Fruit fly (Drosophila melanogaster) whole organism, embryonic: ENCODE measurements around the gene Fgop2.

Source experiments
- Abd-B ChIP-seq: fragments of 200-800 bp; sonication (Bioruptor generic); optimal IDR thresholded peaks from 2 replicates; lab custom pipeline; 2018; ENCODE audit warnings: missing biosample characterization, mild to moderate bottlenecking, missing genetic modification characterization, moderate library complexity
- Ada2b ChIP-seq: fragments of 200-800 bp; sonication (Bioruptor generic); IDR thresholded peaks from 2 replicates; pipeline ENCODE4 v1.3.6; 2022; ENCODE audit warnings: missing biosample characterization, missing genetic modification characterization
- B-H2 ChIP-seq: fragments of 200-800 bp; sonication (Bioruptor generic); optimal IDR thresholded peaks from 2 replicates; lab custom pipeline; 2018; ENCODE audit warnings: missing biosample characterization, mild to moderate bottlenecking, missing genetic modification characterization
- CG10431 ChIP-seq: fragments of 200-800 bp; sonication (Bioruptor generic); optimal IDR thresholded peaks from 3 replicates; lab custom pipeline; 2018; ENCODE audit warnings: missing biosample characterization, mild to moderate bottlenecking, missing genetic modification characterization
- CG10462 ChIP-seq: fragments of 200-800 bp; sonication (Bioruptor generic); optimal IDR thresholded peaks from 2 replicates; lab custom pipeline; 2016; ENCODE audit warnings: missing biosample characterization, missing genetic modification characterization
- CG11504 ChIP-seq: fragments of 200-800 bp; sonication (Bioruptor generic); optimal IDR thresholded peaks from 3 replicates; lab custom pipeline; 2019; ENCODE audit warnings: missing biosample characterization, mild to moderate bottlenecking, missing genetic modification characterization, moderate library complexity
- CG11560 ChIP-seq: fragments of 200-800 bp; sonication (Bioruptor generic); IDR thresholded peaks from 3 replicates; pipeline ENCODE4 v1.3.6; 2022; ENCODE audit warnings: missing biosample characterization, missing genetic modification characterization
- CG12391 ChIP-seq: fragments of 200-800 bp; sonication (Bioruptor generic); optimal IDR thresholded peaks from 3 replicates; lab custom pipeline; 2018; ENCODE audit warnings: missing biosample characterization, mild to moderate bottlenecking, missing genetic modification characterization, moderate library complexity
- CG14860 ChIP-seq: fragments of 200-800 bp; sonication (Bioruptor generic); IDR thresholded peaks from 3 replicates; pipeline ENCODE4 v1.3.6; 2022; ENCODE audit warnings: missing biosample characterization, missing genetic modification characterization; ENCODE audit not compliant: partially characterized antibody
- CG17328 ChIP-seq: fragments of 200-800 bp; sonication (Bioruptor generic); IDR thresholded peaks from 2 replicates; pipeline ENCODE4 v1.3.6; 2022; ENCODE audit warnings: missing biosample characterization, missing genetic modification characterization
- CG1832 ChIP-seq: fragments of 200-800 bp; sonication (Bioruptor generic); optimal IDR thresholded peaks from 2 replicates; lab custom pipeline; 2017; ENCODE audit warnings: missing biosample characterization, mild to moderate bottlenecking, missing genetic modification characterization, inconsistent platforms
- CG2889 ChIP-seq: fragments of 200-800 bp; sonication (Bioruptor generic); IDR thresholded peaks from 3 replicates; pipeline ENCODE4 v1.3.6; 2022; ENCODE audit warnings: missing biosample characterization, missing genetic modification characterization
- CG30403 ChIP-seq: fragments of 200-800 bp; sonication (Bioruptor generic); optimal IDR thresholded peaks from 3 replicates; lab custom pipeline; 2016; ENCODE audit warnings: missing biosample characterization, missing genetic modification characterization
- CG3163 ChIP-seq: fragments of 200-800 bp; sonication (Bioruptor generic); optimal IDR thresholded peaks from 3 replicates; lab custom pipeline; 2016; ENCODE audit warnings: missing biosample characterization, missing genetic modification characterization
- CG32767 ChIP-seq: fragments of 200-800 bp; sonication (Bioruptor generic); IDR thresholded peaks from 2 replicates; pipeline ENCODE4 v1.3.6; 2022; ENCODE audit warnings: missing biosample characterization, missing genetic modification characterization
- CG3838 ChIP-seq: fragments of 200-800 bp; sonication (Bioruptor generic); optimal IDR thresholded peaks from 3 replicates; lab custom pipeline; 2016; ENCODE audit warnings: missing biosample characterization, missing genetic modification characterization
- CG4617 ChIP-seq: fragments of 200-800 bp; sonication (Bioruptor generic); optimal IDR thresholded peaks from 3 replicates; lab custom pipeline; 2016; ENCODE audit warnings: missing biosample characterization, missing genetic modification characterization, borderline replicate concordance
- CG5245 ChIP-seq: fragments of 200-800 bp; sonication (Bioruptor generic); optimal IDR thresholded peaks from 3 replicates; lab custom pipeline; 2016; ENCODE audit warnings: missing biosample characterization, missing genetic modification characterization
- CG6854 ChIP-seq: fragments of 200-800 bp; sonication (Bioruptor generic); optimal IDR thresholded peaks from 3 replicates; lab custom pipeline; 2017; ENCODE audit warnings: missing biosample characterization, mild to moderate bottlenecking, missing genetic modification characterization
- CG7556 ChIP-seq: fragments of 200-800 bp; sonication (Bioruptor generic); optimal IDR thresholded peaks from 2 replicates; lab custom pipeline; 2017; ENCODE audit warnings: missing biosample characterization, mild to moderate bottlenecking, missing genetic modification characterization
- CG7987 ChIP-seq: fragments of 200-800 bp; sonication (Bioruptor generic); optimal IDR thresholded peaks from 2 replicates; lab custom pipeline; 2018; ENCODE audit warnings: missing biosample characterization, mild to moderate bottlenecking, missing genetic modification characterization, moderate library complexity
- CG9609 ChIP-seq: fragments of 200-800 bp; sonication (Bioruptor generic); optimal IDR thresholded peaks from 3 replicates; lab custom pipeline; 2016; ENCODE audit warnings: missing biosample characterization, missing genetic modification characterization
- CHES-1-like ChIP-seq: fragments of 200-800 bp; sonication (Bioruptor generic); optimal IDR thresholded peaks from 2 replicates; lab custom pipeline; 2016; ENCODE audit warnings: missing biosample characterization, missing genetic modification characterization
- D ChIP-seq, 2 experiments: fragments of 200-800 bp in 1 of 2; fragments of >200 bp in 1 of 2; sonication (Bioruptor generic) in 1 of 2; optimal IDR thresholded peaks; 2 replicates in 1 of 2; 3 replicates in 1 of 2; lab custom pipeline; 2017; ENCODE audit warnings: mild to moderate bottlenecking in 1 of 2, missing biosample characterization in 1 of 2, missing genetic modification characterization in 1 of 2, missing genetic modification reagents in 1 of 2
- Dbx ChIP-seq: fragments of 200-800 bp; sonication (Bioruptor generic); IDR thresholded peaks from 3 replicates; pipeline ENCODE4 v1.3.6; 2022; ENCODE audit warnings: missing biosample characterization, missing genetic modification characterization
- ERR ChIP-seq: fragments of 200-800 bp; sonication (Bioruptor generic); optimal IDR thresholded peaks from 2 replicates; lab custom pipeline; 2016; ENCODE audit warnings: missing biosample characterization, missing genetic modification characterization
- Fer3 ChIP-seq: fragments of 200-800 bp; sonication (Bioruptor generic); optimal IDR thresholded peaks from 2 replicates; lab custom pipeline; 2018; ENCODE audit warnings: missing biosample characterization, mild to moderate bottlenecking, missing genetic modification characterization, moderate library complexity
- HmgD ChIP-seq: fragments of 200-800 bp; sonication (Bioruptor generic); optimal IDR thresholded peaks from 3 replicates; lab custom pipeline; 2016; ENCODE audit warnings: missing biosample characterization, missing genetic modification characterization
- MBD-R2 ChIP-seq: fragments of 200-800 bp; sonication (Bioruptor generic); IDR thresholded peaks from 2 replicates; pipeline ENCODE4 v1.3.6; 2022; ENCODE audit warnings: missing biosample characterization, missing genetic modification characterization
- Med ChIP-seq: fragments of 200-800 bp; sonication (Bioruptor generic); peaks from one replicate; lab custom pipeline; 2016; ENCODE audit warnings: missing biosample characterization, missing genetic modification characterization, mild to moderate bottlenecking, inconsistent platforms, moderate library complexity
- Oli ChIP-seq: fragments of 200-800 bp; sonication (Bioruptor generic); optimal IDR thresholded peaks from 2 replicates; lab custom pipeline; 2018; ENCODE audit warnings: missing biosample characterization, mild to moderate bottlenecking, missing genetic modification characterization, moderate library complexity
- Ravus ChIP-seq: fragments of 200-800 bp; sonication (Bioruptor generic); IDR thresholded peaks from 2 replicates; pipeline ENCODE4 v1.3.6; 2022; ENCODE audit warnings: missing biosample characterization, missing genetic modification characterization
- YL-1 ChIP-seq: fragments of 200-800 bp; sonication (Bioruptor generic); optimal IDR thresholded peaks from 3 replicates; lab custom pipeline; 2017; ENCODE audit warnings: missing biosample characterization, mild to moderate bottlenecking, missing genetic modification characterization
- ash1 ChIP-seq: fragments of 200-800 bp; sonication (Bioruptor generic); optimal IDR thresholded peaks from 2 replicates; lab custom pipeline; 2018; ENCODE audit warnings: missing biosample characterization, mild to moderate bottlenecking, missing genetic modification characterization
- bowl ChIP-seq: fragments of 200-800 bp; sonication (Bioruptor generic); IDR thresholded peaks from 2 replicates; pipeline ENCODE4 v1.3.6; 2022; ENCODE audit warnings: missing biosample characterization, missing genetic modification characterization
- br ChIP-seq: fragments of >200 bp; optimal IDR thresholded peaks from 2 replicates; lab custom pipeline; 2017
- corto ChIP-seq: fragments of 200-800 bp; sonication (Bioruptor generic); optimal IDR thresholded peaks from 2 replicates; lab custom pipeline; 2016; ENCODE audit warnings: missing biosample characterization, mild to moderate bottlenecking, missing genetic modification characterization, moderate library complexity
- crc ChIP-seq: fragments of 200-800 bp; sonication (Bioruptor generic); optimal IDR thresholded peaks from 2 replicates; lab custom pipeline; 2016; ENCODE audit warnings: missing biosample characterization, missing genetic modification characterization
- dm ChIP-seq: fragments of 200-800 bp; sonication (Bioruptor generic); optimal IDR thresholded peaks from 3 replicates; lab custom pipeline; 2016; ENCODE audit warnings: missing biosample characterization, missing genetic modification characterization
- fd64A ChIP-seq: fragments of 200-800 bp; sonication (Bioruptor generic); optimal IDR thresholded peaks from 3 replicates; lab custom pipeline; 2018; ENCODE audit warnings: missing biosample characterization, mild to moderate bottlenecking, missing genetic modification characterization
- gem ChIP-seq: fragments of 200-800 bp; sonication (Bioruptor generic); optimal IDR thresholded peaks from 2 replicates; lab custom pipeline; 2019; ENCODE audit warnings: missing biosample characterization, mild to moderate bottlenecking, missing genetic modification characterization, moderate library complexity
- gsb-n ChIP-seq: fragments of 200-800 bp; sonication (Bioruptor generic); optimal IDR thresholded peaks from 3 replicates; lab custom pipeline; 2018; ENCODE audit warnings: missing biosample characterization, mild to moderate bottlenecking, missing genetic modification characterization
- lilli ChIP-seq: fragments of 200-800 bp; sonication (Bioruptor generic); optimal IDR thresholded peaks from 3 replicates; lab custom pipeline; 2016; ENCODE audit warnings: missing biosample characterization, missing genetic modification characterization
- rib ChIP-seq: fragments of 200-800 bp; sonication (Bioruptor generic); IDR thresholded peaks from 2 replicates; pipeline ENCODE4 v1.3.6; 2022; ENCODE audit warnings: missing biosample characterization, missing genetic modification characterization
- run ChIP-seq: fragments of 200-800 bp; sonication (Bioruptor generic); optimal IDR thresholded peaks from 3 replicates; lab custom pipeline; 2018; ENCODE audit warnings: missing biosample characterization, mild to moderate bottlenecking, missing genetic modification characterization
- ssp ChIP-seq: fragments of 200-800 bp; sonication (Bioruptor generic); IDR thresholded peaks from 2 replicates; pipeline ENCODE4 v1.3.6; 2022; ENCODE audit warnings: missing biosample characterization, missing genetic modification characterization
- tio ChIP-seq: fragments of 200-800 bp; sonication (Bioruptor generic); optimal IDR thresholded peaks from 2 replicates; lab custom pipeline; 2017; ENCODE audit warnings: missing biosample characterization, missing genetic modification characterization, inconsistent platforms
- z ChIP-seq: fragments of 200-800 bp; sonication (Bioruptor generic); IDR thresholded peaks from 3 replicates; pipeline ENCODE4 v1.3.6; 2022; ENCODE audit warnings: missing biosample characterization, missing genetic modification characterization
- zen2 ChIP-seq: fragments of 200-800 bp; sonication (Bioruptor generic); IDR thresholded peaks from 3 replicates; pipeline ENCODE4 v1.3.6; 2022; ENCODE audit warnings: missing biosample characterization, missing genetic modification characterization; ENCODE audit not compliant: partially characterized antibody
- zfh2 ChIP-seq: fragments of 200-800 bp; sonication (Bioruptor generic); optimal IDR thresholded peaks from 2 replicates; lab custom pipeline; 2016; ENCODE audit warnings: missing biosample characterization, missing genetic modification characterization

The Fgop2 gene

dm6 chr2L:6950096-6950495 lies 5.0 kb upstream of the Fgop2 start, which contains the start of the genes Gas41 and SA1 (continued):
- TF ChIP-seq CG32767 (GFP tag; lab: Robert Waterston, UW) (peak; percentile 70; the same call in 1 of the 2 replicates), dm (peak; percentile 11), CG5245 (GFP tag; lab: Kevin White, UChicago) (no peak), lilli (GFP tag; lab: Kevin White, UChicago) (peak; percentile 89), CG7987 (GFP tag; lab: Kevin White, UChicago) (peak; percentile 76), CG7556 (GFP tag; lab: Kevin White, UChicago) (peak; percentile 78), Ada2b (GFP tag; lab: Robert Waterston, UW) (no peak), ERR (no peak), gem (peak; percentile 97), ash1 (GFP tag; lab: Kevin White, UChicago) (no peak), CG11560 (no peak), YL-1 (GFP tag; lab: Kevin White, UChicago) (peak; percentile 69), CG12391 (tag; lab: Kevin White, UChicago) (peak; percentile 98), CHES-1-like (GFP tag; lab: Kevin White, UChicago) (peak; percentile 72), zfh2 (GFP tag; lab: Kevin White, UChicago) (peak; percentile 74), B-H2 (GFP tag; lab: Kevin White, UChicago) (peak; percentile 44), CG9609 (GFP tag; lab: Kevin White, UChicago) (peak; percentile 47), HmgD (GFP tag; lab: Kevin White, UChicago) (no peak), tio (no peak), CG17328 (GFP tag; lab: Robert Waterston, UW) (peak; percentile 83), MBD-R2 (GFP tag; lab: Robert Waterston, UW) (peak; percentile 78), Oli (peak; percentile 71), CG1832 (GFP tag; lab: Kevin White, UChicago) (no peak), corto (GFP tag; lab: Kevin White, UChicago) (no peak), Ravus (no peak), zen2 (peak; percentile 67; the same call in 1 of the 3 replicates), gsb-n (tag; lab: Kevin White, UChicago) (no peak), Dbx (GFP tag; lab: Robert Waterston, UW) (no peak), CG10462 (GFP tag; lab: Kevin White, UChicago) (peak; percentile 66), ssp (GFP tag; lab: Robert Waterston, UW) (no peak), CG2889 (peak; percentile 92), CG30403 (peak; percentile 95), CG3838 (GFP tag; lab: Kevin White, UChicago) (no peak), run (tag; lab: Kevin White, UChicago) (peak; percentile 66), CG14860 (peak; percentile 44; the same call in 1 of the 3 replicates), CG10431 (GFP tag; lab: Kevin White, UChicago) (no peak), crc (GFP tag; lab: Kevin White, UChicago) (no peak), CG3163 (GFP tag; lab: Kevin White, UChicago) (no peak), CG6854 (GFP tag; lab: Kevin White, UChicago) (no peak), fd64A (no peak), rib (GFP tag; lab: Robert Waterston, UW) (no peak), Fer3 (tag; lab: Kevin White, UChicago) (peak; percentile 92), Abd-B (GFP tag; lab: Kevin White, UChicago) (no peak), CG4617 (peak; percentile 92), D (optimal IDR thresholded peaks at IDR 0.05; lab: Kevin White, UChicago) (no peak), D (GFP tag; optimal IDR thresholded peaks at IDR 0.05; lab: Kevin White, UChicago) (peak; percentile 38), z (GFP tag; lab: Robert Waterston, UW) (no peak), Med (GFP tag; lab: Kevin White, UChicago) (peak; percentile 87), br (no peak), bowl (GFP tag; lab: Robert Waterston, UW) (no peak), CG11504 (no peak)
